Worm (Caenorhabditis elegans): Measurements from ENCODE around the gene T22F3.8.

DNA sequence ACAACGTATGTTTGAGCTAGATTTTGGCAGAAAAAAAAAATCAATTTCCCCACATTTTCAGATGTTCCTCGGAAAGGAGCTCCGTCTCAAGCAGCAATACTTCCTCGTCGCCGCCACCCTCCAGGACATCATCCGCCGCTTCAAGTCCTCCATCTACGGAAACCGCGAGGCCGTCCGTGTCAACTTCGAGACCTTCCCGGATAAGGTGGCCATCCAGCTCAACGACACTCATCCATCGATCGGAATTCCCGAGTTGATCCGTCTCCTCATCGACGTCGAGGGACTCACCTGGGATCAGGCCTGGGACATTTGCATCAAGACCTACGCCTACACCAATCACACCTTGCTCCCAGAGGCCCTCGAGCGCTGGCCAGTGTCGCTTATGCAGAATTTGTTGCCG, 22.6 kb downstream of the T22F3.8 start:
- TF ChIP-seq dao-5 (tag; optimal IDR thresholded peaks at IDR 0.05) (no peak), W03F9.2 (tag; optimal IDR thresholded peaks at IDR 0.05) (no peak)

All from whole organism, L4/young adult.